Worm (Caenorhabditis elegans) whole organism, L1 larva: ENCODE results near the gene arrd-9.
A peak's percentile ranks its signal among the peaks of the same experiment; 100 is the strongest.

ENCODE experiments used
- C04F5.9 ChIP-seq: sonication (generic microtip); optimal IDR thresholded peaks from 2 replicates; lab custom pipeline; 2016; ENCODE audit warnings: missing genetic modification characterization, missing compliant biosample characterization
- C16A3.4 ChIP-seq: fragments of 150-350 bp; optimal IDR thresholded peaks from 2 replicates; lab custom pipeline; 2014; ENCODE audit warnings: missing biosample characterization, missing genetic modification characterization
- F16B12.6 ChIP-seq: fragments of 150-350 bp; optimal IDR thresholded peaks from 2 replicates; lab custom pipeline; 2014; ENCODE audit warnings: missing biosample characterization, missing genetic modification characterization
- aha-1 ChIP-seq: fragments of 150-350 bp; optimal IDR thresholded peaks from 2 replicates; lab custom pipeline; 2014; ENCODE audit warnings: missing biosample characterization, missing genetic modification characterization
- aly-2 ChIP-seq: fragments of 150-350 bp; optimal IDR thresholded peaks from 2 replicates; lab custom pipeline; 2014; ENCODE audit warnings: missing biosample characterization, missing genetic modification characterization
- ceh-63 ChIP-seq: fragments of 200-800 bp; sonication (Bioruptor generic); optimal IDR thresholded peaks from 2 replicates; lab custom pipeline; 2018; ENCODE audit warnings: mild to moderate bottlenecking, missing genetic modification characterization, missing compliant biosample characterization
- ceh-8 ChIP-seq: fragments of 200-800 bp; sonication (Bioruptor generic); optimal IDR thresholded peaks from 2 replicates; lab custom pipeline; 2018; ENCODE audit warnings: mild to moderate bottlenecking, missing genetic modification characterization, moderate library complexity, missing compliant biosample characterization
- ceh-88 ChIP-seq: fragments of 200-800 bp; sonication (Bioruptor generic); IDR thresholded peaks from 2 replicates; pipeline ENCODE4 v1.3.6; 2022; ENCODE audit warnings: missing genetic modification characterization, missing compliant biosample characterization
- ceh-90 ChIP-seq: sonication (generic microtip); optimal IDR thresholded peaks from 2 replicates; lab custom pipeline; 2016; ENCODE audit warnings: missing genetic modification characterization, missing compliant biosample characterization
- ces-1 ChIP-seq: fragments of 150-350 bp; optimal IDR thresholded peaks from 2 replicates; lab custom pipeline; 2014; ENCODE audit warnings: missing biosample characterization, missing genetic modification reagents, missing genetic modification characterization
- dpl-1 ChIP-seq, 3 experiments: fragments of 150-350 bp in 2 of 3; sonication (generic microtip) in 1 of 3; optimal IDR thresholded peaks; 2 replicates each; lab custom pipeline; 2014 to 2017; ENCODE audit warnings: missing biosample characterization in 3 of 3, missing genetic modification characterization in 3 of 3, missing genetic modification reagents in 3 of 3
- dsc-1 ChIP-seq: sonication (generic microtip); optimal IDR thresholded peaks from 2 replicates; lab custom pipeline; 2016; ENCODE audit warnings: mild to moderate bottlenecking, missing genetic modification characterization, missing compliant biosample characterization
- efl-1 ChIP-seq, 4 experiments: fragments of 150-350 bp; optimal IDR thresholded peaks in 3 of 4; peaks in 1 of 4; 1 replicate in 1 of 4; 2 replicates in 3 of 4; lab custom pipeline; 2014; ENCODE audit warnings: missing biosample characterization in 2 of 4, missing genetic modification characterization in 2 of 4, missing genetic modification reagents in 2 of 4
- efl-3 ChIP-seq: fragments of 200-800 bp; sonication (Bioruptor generic); optimal IDR thresholded peaks from 2 replicates; lab custom pipeline; 2018; ENCODE audit warnings: mild to moderate bottlenecking, missing genetic modification characterization, missing compliant biosample characterization
- egl-13 ChIP-seq: sonication (generic microtip); optimal IDR thresholded peaks from 2 replicates; lab custom pipeline; 2016; ENCODE audit warnings: missing genotype, missing genetic modification reagents, missing genetic modification characterization, missing compliant biosample characterization
- egl-27 ChIP-seq, 2 experiments: fragments of 150-350 bp in 1 of 2; sonication (generic microtip); optimal IDR thresholded peaks; 3 replicates each; lab custom pipeline; 2017 to 2018; ENCODE audit warnings: missing biosample characterization in 2 of 2, missing genetic modification characterization in 2 of 2, missing genetic modification reagents in 2 of 2
- elt-2 ChIP-seq: sonication (generic microtip); optimal IDR thresholded peaks from 2 replicates; lab custom pipeline; 2016; ENCODE audit warnings: missing genetic modification characterization, mild to moderate bottlenecking, inconsistent platforms, missing compliant biosample characterization, missing genetic modification reagents
- fkh-10 ChIP-seq: sonication (generic microtip); optimal IDR thresholded peaks from 2 replicates; lab custom pipeline; 2017; ENCODE audit warnings: missing biosample characterization, missing genetic modification reagents, missing genetic modification characterization
- fos-1 ChIP-seq: fragments of 150-350 bp; optimal IDR thresholded peaks from 2 replicates; lab custom pipeline; 2014; ENCODE audit warnings: missing biosample characterization, missing genetic modification characterization
- grh-1 ChIP-seq: fragments of 200-800 bp; sonication (Bioruptor generic); IDR thresholded peaks from 2 replicates; pipeline ENCODE4 v1.3.6; 2022; ENCODE audit warnings: missing genetic modification reagents, missing genetic modification characterization, missing compliant biosample characterization
- hlh-4 ChIP-seq: sonication (generic microtip); optimal IDR thresholded peaks from 2 replicates; lab custom pipeline; 2016; ENCODE audit warnings: mild to moderate bottlenecking, missing genetic modification characterization, missing compliant biosample characterization
- mab-9 ChIP-seq: fragments of 200-800 bp; sonication (Bioruptor generic); IDR thresholded peaks from 2 replicates; pipeline ENCODE4 v1.3.6; 2022; ENCODE audit warnings: missing genetic modification reagents, missing genetic modification characterization, missing compliant biosample characterization
- mep-1 ChIP-seq: fragments of 150-350 bp; optimal IDR thresholded peaks from 2 replicates; lab custom pipeline; 2014; ENCODE audit warnings: missing biosample characterization, missing genetic modification characterization
- nhr-20 ChIP-seq: sonication (generic microtip); optimal IDR thresholded peaks from 2 replicates; lab custom pipeline; 2016; ENCODE audit warnings: mild to moderate bottlenecking, missing genetic modification characterization, missing compliant biosample characterization
- nhr-237 ChIP-seq: fragments of 150-350 bp; optimal IDR thresholded peaks from 2 replicates; lab custom pipeline; 2014; ENCODE audit warnings: missing biosample characterization, missing genetic modification characterization
- nhr-71 ChIP-seq: sonication (generic microtip); optimal IDR thresholded peaks from 2 replicates; lab custom pipeline; 2016; ENCODE audit warnings: mild to moderate bottlenecking, missing genetic modification characterization, moderate library complexity, missing compliant biosample characterization
- nhr-76 ChIP-seq: sonication (generic microtip); optimal IDR thresholded peaks from 2 replicates; lab custom pipeline; 2017; ENCODE audit warnings: missing biosample characterization, missing genetic modification characterization
- nhr-85 ChIP-seq: sonication (generic microtip); peaks from one replicate; lab custom pipeline; 2016; ENCODE audit warnings: missing genetic modification characterization, inconsistent platforms, missing compliant biosample characterization
- nhr-90 ChIP-seq: sonication (generic microtip); optimal IDR thresholded peaks from 2 replicates; lab custom pipeline; 2016; ENCODE audit warnings: mild to moderate bottlenecking, missing genetic modification characterization, missing compliant biosample characterization; ENCODE audit not compliant: poor library complexity
- pax-3 ChIP-seq: fragments of 200-800 bp; sonication (Bioruptor generic); optimal IDR thresholded peaks from 2 replicates; lab custom pipeline; 2018; ENCODE audit warnings: mild to moderate bottlenecking, missing genetic modification characterization, moderate library complexity, missing compliant biosample characterization
- rnt-1 ChIP-seq: sonication (generic microtip); optimal IDR thresholded peaks from 2 replicates; lab custom pipeline; 2016; ENCODE audit warnings: mild to moderate bottlenecking, missing genetic modification characterization, moderate library complexity, missing compliant biosample characterization
- skn-1 ChIP-seq: fragments of 150-350 bp; optimal IDR thresholded peaks from 2 replicates; lab custom pipeline; 2014; ENCODE audit warnings: missing biosample characterization, missing genetic modification characterization
- snu-23 ChIP-seq: sonication (generic microtip); optimal IDR thresholded peaks from 2 replicates; lab custom pipeline; 2016; ENCODE audit warnings: missing genetic modification characterization, missing compliant biosample characterization
- sox-4 ChIP-seq: sonication (generic microtip); optimal IDR thresholded peaks from 2 replicates; lab custom pipeline; 2016; ENCODE audit warnings: missing genetic modification characterization, missing compliant biosample characterization
- sptf-1 ChIP-seq: fragments of 150-350 bp; optimal IDR thresholded peaks from 2 replicates; lab custom pipeline; 2014; ENCODE audit warnings: missing biosample characterization, missing genetic modification characterization
- sup-37 ChIP-seq: fragments of 200-800 bp; sonication (Bioruptor generic); optimal IDR thresholded peaks from 2 replicates; lab custom pipeline; 2018; ENCODE audit warnings: mild to moderate bottlenecking, missing genetic modification characterization, missing compliant biosample characterization
- tlp-1 ChIP-seq: fragments of 150-350 bp; optimal IDR thresholded peaks from 2 replicates; lab custom pipeline; 2014; ENCODE audit warnings: missing biosample characterization, missing genetic modification characterization
- unc-130 ChIP-seq: fragments of 150-350 bp; optimal IDR thresholded peaks from 2 replicates; lab custom pipeline; 2017; ENCODE audit warnings: missing biosample characterization, missing genetic modification characterization, inconsistent platforms
- unc-62 ChIP-seq: fragments of 150-350 bp; optimal IDR thresholded peaks from 2 replicates; lab custom pipeline; 2014; ENCODE audit warnings: missing biosample characterization, missing genetic modification reagents, missing genetic modification characterization
- vab-15 ChIP-seq: sonication (generic microtip); optimal IDR thresholded peaks from 2 replicates; lab custom pipeline; 2017; ENCODE audit warnings: missing genotype, mild to moderate bottlenecking, missing genetic modification characterization, missing compliant biosample characterization
- xbp-1 ChIP-seq: sonication (generic microtip); optimal IDR thresholded peaks from 2 replicates; lab custom pipeline; 2016; ENCODE audit warnings: missing genetic modification characterization, missing compliant biosample characterization
- zag-1 ChIP-seq: fragments of 150-350 bp; optimal IDR thresholded peaks from 2 replicates; lab custom pipeline; 2014; ENCODE audit warnings: missing biosample characterization, missing genetic modification characterization
- ztf-11 ChIP-seq, 2 experiments: sonication (generic microtip); optimal IDR thresholded peaks; 2 replicates each; lab custom pipeline; 2016 to 2017; ENCODE audit warnings: missing genetic modification characterization in 2 of 2, missing biosample characterization in 1 of 2, missing compliant biosample characterization in 1 of 2
- ztf-4 ChIP-seq: fragments of 150-350 bp; optimal IDR thresholded peaks from 2 replicates; lab custom pipeline; 2014; ENCODE audit warnings: missing biosample characterization, missing genetic modification characterization

Gene arrd-9

DNA sequence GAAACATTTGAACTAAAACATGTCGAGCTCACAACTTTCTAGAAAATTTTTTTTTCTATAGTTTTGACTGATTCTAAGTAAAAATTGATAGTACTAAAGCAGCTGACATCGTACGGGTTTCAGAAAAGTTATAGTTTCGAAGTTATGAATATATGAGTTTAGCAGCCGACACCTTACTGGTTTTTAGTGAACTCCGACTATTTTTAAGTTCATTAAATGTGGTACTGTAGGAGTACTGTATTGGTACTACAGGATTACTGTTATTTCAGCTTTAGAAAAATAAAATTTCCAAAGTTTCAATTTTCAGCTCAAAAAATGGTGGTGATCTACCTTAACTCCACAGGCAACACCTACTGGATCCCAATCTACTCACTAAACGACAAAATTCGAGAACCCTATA lies 15.2 kb downstream of the arrd-9 start, which contains the start of gene sre-37:
Gene sre-37, plus strand, starts transcription at position 301 of the 400 bp plus-strand sequence.
- TF ChIP-seq vab-15 (tag; lab: Kevin White, UChicago) (no peak), xbp-1 (no peak)

DNA sequence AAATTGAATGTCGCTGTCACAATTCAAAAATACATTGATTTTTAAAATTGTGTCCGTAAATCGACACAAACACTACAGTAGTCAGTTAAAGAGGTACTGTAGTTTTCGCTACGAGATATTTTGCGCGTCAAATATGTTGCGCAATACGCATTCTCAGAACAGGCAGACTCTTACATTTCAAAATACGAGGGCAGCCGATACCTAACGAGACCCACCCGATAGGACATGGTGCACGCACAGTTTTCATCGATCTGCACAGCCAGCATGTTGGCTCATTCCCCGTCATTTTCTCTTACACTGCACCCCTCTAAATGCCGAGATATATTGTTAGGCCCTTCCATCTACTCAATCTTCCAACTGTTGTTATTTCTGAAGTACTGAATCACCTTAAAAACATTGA lies 18.5 kb downstream of the arrd-9 start, which contains the start of gene F15A4.2:
Gene F15A4.2, plus strand, starts transcription at position 301 of the 400 bp plus-strand sequence.
- TF ChIP-seq rnt-1 (no peak), ztf-11 (tag; optimal IDR thresholded peaks at IDR 0.05; lab: Kevin White, UChicago) (no peak), aha-1 (tag; lab: Kevin White, UChicago) (no peak), nhr-71 (no peak), nhr-90 (no peak)

DNA sequence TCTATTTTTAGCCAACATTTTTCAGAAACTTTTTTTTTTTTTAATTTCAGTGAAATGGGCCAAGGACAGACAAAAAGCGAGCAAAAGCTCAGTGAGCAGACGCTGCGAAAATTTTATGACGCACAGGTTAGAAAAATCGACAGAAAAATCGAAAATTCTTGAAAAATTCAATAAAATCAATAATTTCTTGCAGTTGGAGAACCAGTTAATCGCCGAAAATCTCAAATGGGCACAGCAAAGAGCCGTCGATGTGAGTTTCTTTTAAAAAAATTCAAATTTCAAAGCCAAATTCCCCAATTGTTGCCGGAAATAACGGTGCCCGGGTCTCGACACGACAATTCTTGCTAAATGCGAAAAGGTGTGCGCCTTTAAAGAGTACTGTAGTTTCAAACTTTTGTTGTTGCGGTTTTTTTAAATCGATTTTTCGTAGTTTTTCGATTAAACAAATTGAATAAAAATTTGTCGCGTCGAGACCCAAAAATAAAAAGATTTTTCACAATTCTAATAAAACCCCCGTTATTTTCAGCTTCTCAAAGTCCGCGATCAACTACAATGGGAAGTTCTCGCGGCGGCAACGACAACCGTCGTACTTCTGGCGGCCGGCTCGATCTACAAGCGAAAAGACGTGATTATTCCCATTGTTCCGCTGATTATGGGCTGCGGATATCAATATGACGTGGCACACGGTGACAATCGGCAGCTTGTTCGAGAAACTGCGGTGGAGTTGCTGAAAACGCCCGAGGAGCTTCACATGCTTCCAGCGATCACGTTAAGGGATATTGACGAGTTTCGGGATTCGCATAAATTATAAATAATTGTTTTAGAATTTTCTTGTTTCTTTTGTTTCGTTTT lies 19.9 kb downstream of the arrd-9 start, which contains the start of gene tag-280:
Gene tag-280, plus strand, starts transcription at position 51 of the 852 bp plus-strand sequence.
- TF ChIP-seq aly-2 (tag; lab: Kevin White, UChicago) (no peak), efl-1 (optimal IDR thresholded peaks at IDR 0.05; lab: Kevin White, UChicago) (no peak), efl-1 (GFP tag; optimal IDR thresholded peaks at IDR 0.05 in 1 of 2; lab: Kevin White, UChicago) (peak in 1 of 2 experiments; percentile 59), aha-1 (tag; lab: Kevin White, UChicago) (no peak)

DNA sequence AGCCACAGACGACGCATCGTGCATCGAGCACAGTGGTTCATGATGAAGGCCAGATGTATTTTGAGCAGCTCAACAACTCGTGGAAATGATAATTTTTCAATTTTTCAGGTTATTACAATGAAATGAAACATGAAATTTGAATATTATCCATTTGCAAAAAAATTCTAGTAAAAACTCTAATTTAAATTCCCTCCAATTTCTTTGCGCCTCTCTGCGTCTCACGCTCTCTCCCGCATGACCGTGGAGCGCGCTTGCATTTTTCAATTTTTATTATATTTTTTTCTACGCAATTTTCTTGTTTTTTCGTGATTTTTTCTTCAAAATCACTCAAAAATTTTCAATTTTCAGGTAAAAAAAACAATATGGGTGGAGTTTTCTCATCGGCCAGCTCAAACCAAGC lies 21.3 kb downstream of the arrd-9 start, which contains the start of gene tag-281:
Gene tag-281, plus strand, starts transcription at position 340 of the 400 bp plus-strand sequence.
- TF ChIP-seq sup-37 (GFP tag; lab: Kevin White, UChicago) (peak; percentile 47), fkh-10 (GFP tag; lab: Kevin White, UChicago) (peak; percentile 48), sptf-1 (tag; lab: Kevin White, UChicago) (no peak), mab-9 (GFP tag; lab: Robert Waterston, UW) (peak; percentile 54; the same call in 1 of the 2 replicates), egl-27 (tag; optimal IDR thresholded peaks at IDR 0.05; lab: Kevin White, UChicago) (no peak), nhr-76 (tag; lab: Kevin White, UChicago) (no peak), C16A3.4 (tag; lab: Kevin White, UChicago) (peak; percentile 69), nhr-71 (peak; percentile 94), ceh-8 (GFP tag; lab: Kevin White, UChicago) (peak; percentile 62), unc-130 (tag; lab: Kevin White, UChicago) (peak; percentile 70), snu-23 (GFP tag; lab: Kevin White, UChicago) (peak; percentile 91), C04F5.9 (tag; lab: Kevin White, UChicago) (peak; percentile 67), rnt-1 (peak; percentile 91), skn-1 (tag; lab: Kevin White, UChicago) (peak; percentile 84), elt-2 (tag; lab: Kevin White, UChicago) (peak; percentile 48), mep-1 (tag; lab: Kevin White, UChicago) (peak; percentile 91), nhr-90 (peak; percentile 90), fos-1 (tag; lab: Kevin White, UChicago) (peak; percentile 78), dpl-1 (GFP tag; optimal IDR thresholded peaks at IDR 0.05; lab: Kevin White, UChicago) (peak; percentile 98 to 99 (median 98)), nhr-20 (tag; lab: Kevin White, UChicago) (peak; percentile 89), ces-1 (GFP tag; lab: Kevin White, UChicago) (no peak), nhr-85 (peak; percentile 93), ztf-4 (tag; lab: Kevin White, UChicago) (peak; percentile 16), nhr-237 (tag; lab: Kevin White, UChicago) (no peak), ceh-90 (peak; percentile 20), efl-3 (GFP tag; lab: Kevin White, UChicago) (no peak), ceh-88 (GFP tag; lab: Robert Waterston, UW) (peak; percentile 54; the same call in 1 of the 2 replicates), F16B12.6 (tag; lab: Kevin White, UChicago) (peak; percentile 72), tlp-1 (tag; lab: Kevin White, UChicago) (no peak), grh-1 (peak; percentile 86), hlh-4 (tag; lab: Kevin White, UChicago) (no peak), zag-1 (no peak), pax-3 (tag; lab: Kevin White, UChicago) (peak; percentile 76), egl-13 (tag; lab: Kevin White, UChicago) (peak; percentile 72), dsc-1 (tag; lab: Kevin White, UChicago) (peak; percentile 84), sox-4 (peak; percentile 45), aha-1 (tag; lab: Kevin White, UChicago) (peak; percentile 74), ceh-63 (GFP tag; lab: Kevin White, UChicago) (no peak), unc-62 (GFP tag; lab: Kevin White, UChicago) (no peak)
